Fruit fly (Drosophila melanogaster) whole organism, embryonic: Measurements from ENCODE around the gene CG13313.

Experiments
- Adf1 ChIP-seq: fragments of 200-800 bp; sonication (Bioruptor generic); IDR thresholded peaks from 2 replicates; pipeline ENCODE4 v1.3.6; 2022; ENCODE audit warnings: missing biosample characterization, missing genetic modification characterization
- Asciz ChIP-seq: fragments of 200-800 bp; sonication (Bioruptor generic); optimal IDR thresholded peaks from 2 replicates; lab custom pipeline; 2017; ENCODE audit warnings: missing biosample characterization, mild to moderate bottlenecking, missing genetic modification characterization, missing genetic modification reagents
- Blimp-1 ChIP-seq: fragments of 200-800 bp; sonication (Bioruptor generic); optimal IDR thresholded peaks from 3 replicates; lab custom pipeline; 2018; ENCODE audit warnings: missing biosample characterization, missing genetic modification characterization, mild to moderate bottlenecking, moderate library complexity, missing genetic modification reagents
- CG10959 ChIP-seq: fragments of 200-800 bp; sonication (Bioruptor generic); IDR thresholded peaks from 2 replicates; pipeline ENCODE4 v1.3.6; 2022; ENCODE audit warnings: missing biosample characterization, missing genetic modification characterization
- CG12391 ChIP-seq: fragments of 200-800 bp; sonication (Bioruptor generic); optimal IDR thresholded peaks from 3 replicates; lab custom pipeline; 2018; ENCODE audit warnings: missing biosample characterization, mild to moderate bottlenecking, missing genetic modification characterization, moderate library complexity
- CG14014 ChIP-seq: fragments of 200-800 bp; sonication (Bioruptor generic); IDR thresholded peaks from 2 replicates; pipeline ENCODE4 v1.3.6; 2022; ENCODE audit warnings: missing biosample characterization, missing genetic modification characterization
- CG16863 ChIP-seq: fragments of 200-800 bp; sonication (Bioruptor generic); optimal IDR thresholded peaks from 3 replicates; lab custom pipeline; 2016; ENCODE audit warnings: missing biosample characterization, missing genetic modification characterization
- CG17385 ChIP-seq: fragments of 200-800 bp; sonication (Bioruptor generic); optimal IDR thresholded peaks from 3 replicates; lab custom pipeline; 2018; ENCODE audit warnings: missing biosample characterization, mild to moderate bottlenecking, missing genetic modification characterization
- CG1792 ChIP-seq: fragments of 200-800 bp; sonication (Bioruptor generic); optimal IDR thresholded peaks from 2 replicates; lab custom pipeline; 2016; ENCODE audit warnings: missing biosample characterization, missing genetic modification characterization
- CG2202 ChIP-seq: fragments of 200-800 bp; sonication (Bioruptor generic); optimal IDR thresholded peaks from 2 replicates; lab custom pipeline; 2018; ENCODE audit warnings: missing biosample characterization, mild to moderate bottlenecking, missing genetic modification characterization
- CG30020 ChIP-seq: fragments of 200-800 bp; optimal IDR thresholded peaks from 2 replicates; lab custom pipeline; 2019; ENCODE audit warnings: missing biosample characterization, mild to moderate bottlenecking, missing genetic modification characterization, moderate library complexity
- CG30431 ChIP-seq: fragments of 200-800 bp; sonication (Bioruptor generic); optimal IDR thresholded peaks from 2 replicates; lab custom pipeline; 2017; ENCODE audit warnings: missing biosample characterization, missing genetic modification characterization
- CG32767 ChIP-seq: fragments of 200-800 bp; sonication (Bioruptor generic); IDR thresholded peaks from 2 replicates; pipeline ENCODE4 v1.3.6; 2022; ENCODE audit warnings: missing biosample characterization, missing genetic modification characterization
- CG32772 ChIP-seq: fragments of 200-800 bp; sonication (Bioruptor generic); IDR thresholded peaks from 2 replicates; pipeline ENCODE4 v1.3.6; 2022; ENCODE audit warnings: missing biosample characterization, missing genetic modification characterization
- CG6254 ChIP-seq: fragments of 200-800 bp; sonication (Bioruptor generic); optimal IDR thresholded peaks from 3 replicates; lab custom pipeline; 2017; ENCODE audit warnings: mild to moderate bottlenecking, missing biosample characterization, missing genetic modification reagents, missing genetic modification characterization
- CG6765 ChIP-seq: fragments of 200-800 bp; sonication (Bioruptor generic); optimal IDR thresholded peaks from 3 replicates; lab custom pipeline; 2017; ENCODE audit warnings: missing biosample characterization, mild to moderate bottlenecking, missing genetic modification characterization
- CG7357 ChIP-seq: fragments of 200-800 bp; sonication (Bioruptor generic); IDR thresholded peaks from 3 replicates; pipeline ENCODE4 v1.3.6; 2022; ENCODE audit warnings: missing biosample characterization, missing genetic modification characterization
- CG7556 ChIP-seq: fragments of 200-800 bp; sonication (Bioruptor generic); optimal IDR thresholded peaks from 2 replicates; lab custom pipeline; 2017; ENCODE audit warnings: missing biosample characterization, mild to moderate bottlenecking, missing genetic modification characterization
- CG9876 ChIP-seq: fragments of 200-800 bp; sonication (Bioruptor generic); optimal IDR thresholded peaks from 2 replicates; lab custom pipeline; 2016; ENCODE audit warnings: missing biosample characterization, missing genetic modification characterization
- D ChIP-seq, 2 experiments: fragments of 200-800 bp in 1 of 2; fragments of >200 bp in 1 of 2; sonication (Bioruptor generic) in 1 of 2; optimal IDR thresholded peaks; 2 replicates in 1 of 2; 3 replicates in 1 of 2; lab custom pipeline; 2017; ENCODE audit warnings: mild to moderate bottlenecking in 1 of 2, missing biosample characterization in 1 of 2, missing genetic modification characterization in 1 of 2, missing genetic modification reagents in 1 of 2
- Dek ChIP-seq: fragments of 200-800 bp; sonication (Bioruptor generic); optimal IDR thresholded peaks from 3 replicates; lab custom pipeline; 2019; ENCODE audit warnings: missing biosample characterization, mild to moderate bottlenecking, missing genetic modification characterization, moderate library complexity
- HLH3B ChIP-seq: fragments of 200-800 bp; sonication (Bioruptor generic); IDR thresholded peaks from 2 replicates; pipeline ENCODE4 v1.3.6; 2022; ENCODE audit warnings: missing biosample characterization, missing genetic modification characterization
- Hmr ChIP-seq: fragments of 200-800 bp; sonication (Bioruptor generic); optimal IDR thresholded peaks from 3 replicates; lab custom pipeline; 2017; ENCODE audit warnings: mild to moderate bottlenecking, missing biosample characterization, missing genetic modification reagents, missing genetic modification characterization
- MBD-R2 ChIP-seq: fragments of 200-800 bp; sonication (Bioruptor generic); IDR thresholded peaks from 2 replicates; pipeline ENCODE4 v1.3.6; 2022; ENCODE audit warnings: missing biosample characterization, missing genetic modification characterization
- Max ChIP-seq: fragments of 200-800 bp; sonication (Bioruptor generic); optimal IDR thresholded peaks from 2 replicates; lab custom pipeline; 2016; ENCODE audit warnings: missing biosample characterization, mild to moderate bottlenecking, missing genetic modification characterization
- NfI ChIP-seq: fragments of 200-800 bp; sonication (Bioruptor generic); optimal IDR thresholded peaks from 3 replicates; lab custom pipeline; 2018; ENCODE audit warnings: missing biosample characterization, mild to moderate bottlenecking, missing genetic modification characterization, moderate library complexity
- PHDP ChIP-seq: fragments of 200-800 bp; sonication (Bioruptor generic); optimal IDR thresholded peaks from 3 replicates; lab custom pipeline; 2018; ENCODE audit warnings: missing biosample characterization, mild to moderate bottlenecking, missing genetic modification characterization, moderate library complexity
- Ptx1 ChIP-seq: fragments of 200-800 bp; sonication (Bioruptor generic); IDR thresholded peaks from 2 replicates; pipeline ENCODE4 v1.3.6; 2022; ENCODE audit warnings: missing biosample characterization, missing genetic modification characterization
- Scr ChIP-seq: fragments of 200-800 bp; sonication (Bioruptor generic); IDR thresholded peaks from 2 replicates; pipeline ENCODE4 v1.3.6; 2022; ENCODE audit warnings: missing biosample characterization, missing genetic modification characterization; ENCODE audit not compliant: partially characterized antibody
- Six4 ChIP-seq: fragments of 200-800 bp; sonication (Bioruptor generic); optimal IDR thresholded peaks from 2 replicates; lab custom pipeline; 2016; ENCODE audit warnings: missing biosample characterization, missing genetic modification characterization
- Taf1 ChIP-seq: fragments of 200-800 bp; sonication (Bioruptor generic); IDR thresholded peaks from 2 replicates; pipeline ENCODE4 v1.3.6; 2022; ENCODE audit warnings: missing biosample characterization, missing genetic modification characterization
- bigmax ChIP-seq: fragments of 200-800 bp; sonication (Bioruptor generic); optimal IDR thresholded peaks from 2 replicates; lab custom pipeline; 2018; ENCODE audit warnings: missing biosample characterization, mild to moderate bottlenecking, missing genetic modification characterization
- disco-r ChIP-seq: fragments of 200-800 bp; sonication (Bioruptor generic); optimal IDR thresholded peaks from 2 replicates; lab custom pipeline; 2016; ENCODE audit warnings: missing biosample characterization, missing genetic modification characterization
- dpn ChIP-seq, 2 experiments: fragments of 200-800 bp; sonication (Bioruptor generic); optimal IDR thresholded peaks; 3 replicates each; lab custom pipeline; 2016; ENCODE audit warnings: missing biosample characterization in 2 of 2, missing genetic modification characterization in 2 of 2
- en ChIP-seq: fragments of 200-800 bp; sonication (Bioruptor generic); optimal IDR thresholded peaks from 2 replicates; lab custom pipeline; 2016; ENCODE audit warnings: missing biosample characterization, missing genetic modification characterization
- esg ChIP-seq: fragments of 200-800 bp; sonication (Bioruptor generic); conservative IDR thresholded peaks from 2 replicates; pipeline ENCODE4 v1.3.6; 2022; ENCODE audit warnings: missing biosample characterization, missing genetic modification characterization
- hkb ChIP-seq, 2 experiments: fragments of 200-800 bp in 1 of 2; fragments of >200 bp in 1 of 2; sonication (Bioruptor generic) in 1 of 2; IDR thresholded peaks in 1 of 2; optimal IDR thresholded peaks in 1 of 2; 2 replicates each; pipeline versions ENCODE4 v1.3.6 to Lab custom; 2017 to 2022; ENCODE audit warnings: missing biosample characterization in 1 of 2, missing genetic modification characterization in 1 of 2
- ind ChIP-seq: fragments of 200-800 bp; sonication (Bioruptor generic); optimal IDR thresholded peaks from 3 replicates; lab custom pipeline; 2016; ENCODE audit warnings: missing biosample characterization, missing genetic modification characterization
- p53 ChIP-seq: fragments of 200-800 bp; sonication (Bioruptor generic); optimal IDR thresholded peaks from 2 replicates; lab custom pipeline; 2016; ENCODE audit warnings: missing biosample characterization, missing genetic modification characterization
- pfk ChIP-seq: fragments of 200-800 bp; sonication (Bioruptor generic); optimal IDR thresholded peaks from 2 replicates; lab custom pipeline; 2018; ENCODE audit warnings: missing biosample characterization, mild to moderate bottlenecking, missing genetic modification characterization, moderate library complexity
- phol ChIP-seq: fragments of 200-800 bp; sonication (Bioruptor generic); optimal IDR thresholded peaks from 3 replicates; lab custom pipeline; 2018; ENCODE audit warnings: missing biosample characterization, mild to moderate bottlenecking, missing genetic modification characterization, moderate library complexity
- prd ChIP-seq, 3 experiments: fragments of >200 bp in 2 of 3; fragments of 200-800 bp in 1 of 3; sonication (Bioruptor generic) in 1 of 3; optimal IDR thresholded peaks in 2 of 3; IDR thresholded peaks in 1 of 3; 2 replicates in 2 of 3; 3 replicates in 1 of 3; pipeline versions ENCODE4 v1.3.6 to Lab custom; 2017 to 2022; ENCODE audit warnings: missing biosample characterization in 1 of 3, missing genetic modification characterization in 1 of 3
- slbo ChIP-seq: fragments of 200-800 bp; sonication (Bioruptor generic); IDR thresholded peaks from 2 replicates; pipeline ENCODE4 v1.3.6; 2022; ENCODE audit warnings: missing biosample characterization, missing genetic modification characterization
- tin ChIP-seq: fragments of 200-800 bp; sonication (Bioruptor generic); optimal IDR thresholded peaks from 3 replicates; lab custom pipeline; 2016; ENCODE audit warnings: missing biosample characterization, missing genetic modification characterization
- tio ChIP-seq: fragments of 200-800 bp; sonication (Bioruptor generic); optimal IDR thresholded peaks from 2 replicates; lab custom pipeline; 2017; ENCODE audit warnings: missing biosample characterization, missing genetic modification characterization, inconsistent platforms
- ttk ChIP-seq: fragments of 200-800 bp; sonication (Bioruptor generic); IDR thresholded peaks from 2 replicates; pipeline ENCODE4 v2.1.2; 2022; ENCODE audit warnings: missing biosample characterization, missing genetic modification characterization
- unc-4 ChIP-seq: fragments of 200-800 bp; sonication (Bioruptor generic); IDR thresholded peaks from 2 replicates; pipeline ENCODE4 v1.3.6; 2022; ENCODE audit warnings: missing biosample characterization, missing genetic modification characterization; ENCODE audit not compliant: partially characterized antibody
- wor ChIP-seq: fragments of 200-800 bp; sonication (Bioruptor generic); IDR thresholded peaks from 2 replicates; pipeline ENCODE4 v1.3.6; 2022; ENCODE audit warnings: missing biosample characterization, missing genetic modification characterization
- yki ChIP-seq: fragments of >200 bp; optimal IDR thresholded peaks from 3 replicates; lab custom pipeline; 2018

CG13313 gene

DNA sequence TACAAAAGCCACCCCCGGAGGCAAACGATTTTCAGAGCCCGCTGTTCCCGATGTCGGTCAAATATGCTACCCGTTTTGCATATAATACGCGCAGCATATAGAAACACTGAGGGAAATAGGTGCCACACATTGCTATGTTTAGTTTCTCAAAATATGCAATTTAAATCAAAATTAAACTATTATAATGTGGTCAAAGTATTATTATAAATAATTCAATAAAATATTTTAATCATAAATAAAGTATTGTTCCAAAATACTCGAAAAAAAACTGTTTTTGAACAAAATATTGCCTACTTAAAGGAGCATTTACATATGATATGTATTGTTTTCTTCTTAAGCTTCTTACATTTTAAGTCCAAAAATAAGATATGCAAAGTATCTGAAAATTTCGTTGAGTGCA, 7.7 kb upstream of the CG13313 start (continued):
- no peak for TF ChIP-seq hkb (optimal IDR thresholded peaks at IDR 0.05; lab: Kevin White, UChicago)
- peak; percentile 37; the same call in 1 of the 2 replicates for TF ChIP-seq hkb (GFP tag; IDR thresholded peaks at IDR 0.05; lab: Robert Waterston, UW)
- no peak for TF ChIP-seq prd (optimal IDR thresholded peaks at IDR 0.05; lab: Kevin White, UChicago)
- TF ChIP-seq prd (GFP tag; IDR thresholded peaks at IDR 0.05; lab: Robert Waterston, UW): peak; percentile 37; the same call in 1 of the 3 replicates
- no peak for TF ChIP-seq CG9876
- 0 out of 2 replicates have a peak, but pooled peaks have one; percentile 23 for TF ChIP-seq wor (GFP tag; lab: Robert Waterston, UW)
- no peak for TF ChIP-seq Scr
- peak; percentile 57 for TF ChIP-seq ind (GFP tag; lab: Kevin White, UChicago)
- TF ChIP-seq Asciz (GFP tag; lab: Kevin White, UChicago): peak; percentile 41
- TF ChIP-seq slbo: peak; percentile 43
- no peak for TF ChIP-seq CG2202 (tag; lab: Kevin White, UChicago)
- no peak for TF ChIP-seq Max (GFP tag; lab: Kevin White, UChicago)
- TF ChIP-seq CG7556 (GFP tag; lab: Kevin White, UChicago): peak; percentile 74
- no peak for TF ChIP-seq CG16863 (GFP tag; lab: Kevin White, UChicago)
- no peak for TF ChIP-seq CG30431 (GFP tag; lab: Kevin White, UChicago)
- TF ChIP-seq CG12391: peak; percentile 68
- peak; percentile 56 for TF ChIP-seq Hmr (GFP tag; lab: Kevin White, UChicago)
- TF ChIP-seq NfI: no peak
- TF ChIP-seq Six4: peak; percentile 12
- TF ChIP-seq CG17385 (GFP tag; lab: Kevin White, UChicago): peak; percentile 43
- TF ChIP-seq CG7357 (GFP tag; lab: Robert Waterston, UW): no peak
- TF ChIP-seq CG32772: 0 out of 2 replicates have a peak, but pooled peaks have one; percentile 26
- no peak for TF ChIP-seq Dek (tag; lab: Kevin White, UChicago)
- TF ChIP-seq D (optimal IDR thresholded peaks at IDR 0.05; lab: Kevin White, UChicago): no peak
- TF ChIP-seq D (GFP tag; optimal IDR thresholded peaks at IDR 0.05; lab: Kevin White, UChicago): peak; percentile 33
- no peak for TF ChIP-seq bigmax (GFP tag; lab: Kevin White, UChicago)
- TF ChIP-seq pfk: no peak
- no peak for TF ChIP-seq Taf1 (GFP tag; lab: Robert Waterston, UW)
- 0 out of 2 replicates have a peak, but pooled peaks have one; percentile 26 for TF ChIP-seq CG14014 (GFP tag; lab: Robert Waterston, UW)
- TF ChIP-seq CG10959 (GFP tag; lab: Robert Waterston, UW): no peak
- peak; percentile 43 for TF ChIP-seq tio (GFP tag; lab: Kevin White, UChicago)
- TF ChIP-seq dpn (GFP tag; optimal IDR thresholded peaks at IDR 0.05; lab: Kevin White, UChicago): peak in 1 of 2 experiments; percentile 43
- TF ChIP-seq en (GFP tag; lab: Kevin White, UChicago): no peak
- no peak for TF ChIP-seq unc-4 (GFP tag; lab: Robert Waterston, UW)
- 0 out of 2 replicates have a peak, but pooled peaks have one; percentile 23 for TF ChIP-seq ttk (GFP tag; lab: Robert Waterston, UW)
- no peak for TF ChIP-seq disco-r (GFP tag; lab: Kevin White, UChicago)
- no peak for TF ChIP-seq yki
- no peak for TF ChIP-seq CG1792 (GFP tag; lab: Kevin White, UChicago)
- TF ChIP-seq CG30020: peak; percentile 2
- TF ChIP-seq HLH3B (GFP tag; lab: Robert Waterston, UW): peak; percentile 45; the same call in 1 of the 2 replicates
- peak; percentile 29 for TF ChIP-seq CG6254 (GFP tag; lab: Kevin White, UChicago)
- no peak for TF ChIP-seq p53 (GFP tag; lab: Kevin White, UChicago)
- peak; percentile 6 for TF ChIP-seq CG6765 (GFP tag; lab: Kevin White, UChicago)
- no peak for TF ChIP-seq MBD-R2 (GFP tag; lab: Robert Waterston, UW)
- TF ChIP-seq CG32767 (GFP tag; lab: Robert Waterston, UW): no peak
- TF ChIP-seq esg (GFP tag; lab: Robert Waterston, UW): peak; percentile 23; the same call in 1 of the 2 replicates
- TF ChIP-seq tin (GFP tag; lab: Kevin White, UChicago): peak; percentile 8
- peak; percentile 69 for TF ChIP-seq Blimp-1 (GFP tag; lab: Kevin White, UChicago)
- no peak for TF ChIP-seq Adf1 (GFP tag; lab: Robert Waterston, UW)
- peak; percentile 53; the same call in 1 of the 2 replicates for TF ChIP-seq Ptx1 (GFP tag; lab: Robert Waterston, UW)
- TF ChIP-seq PHDP (tag; lab: Kevin White, UChicago): peak; percentile 59
- peak; percentile 73 for TF ChIP-seq phol (tag; lab: Kevin White, UChicago)
